Worm (Caenorhabditis elegans): ENCODE data around the gene eri-1.

eri-1 gene

ce11 chrIV:443622-444021 is 23.9 kb upstream of the eri-1 start, which contains the start of gene mrpl-55 (continued):
- peak; percentile 83 for TF ChIP-seq dve-1 (tag; optimal IDR thresholded peaks at IDR 0.05; ENCODE audit: insufficient read depth)
- TF ChIP-seq daf-8 (GFP tag; IDR thresholded peaks at IDR 0.05) = no peak
- TF ChIP-seq ceh-32 (tag; optimal IDR thresholded peaks at IDR 0.05; ENCODE audit: poor library complexity) = no peak
- TF ChIP-seq R02D3.7 (tag; optimal IDR thresholded peaks at IDR 0.05) = no peak
- TF ChIP-seq zag-1 (tag; optimal IDR thresholded peaks at IDR 0.05) = no peak
- peak; percentile 1 for TF ChIP-seq mxl-3 (GFP tag; optimal IDR thresholded peaks at IDR 0.05)
- no peak for TF ChIP-seq lim-7 (GFP tag; IDR thresholded peaks at IDR 0.05)
- no peak for TF ChIP-seq madf-5 (GFP tag; IDR thresholded peaks at IDR 0.05)
- TF ChIP-seq mdt-29 (GFP tag; IDR thresholded peaks at IDR 0.05) = no peak
- TF ChIP-seq nhr-28 (tag; optimal IDR thresholded peaks at IDR 0.05) = peak; percentile 76
- peak in 1 of 2 experiments; percentile 80 for TF ChIP-seq hif-1 (tag; optimal IDR thresholded peaks at IDR 0.05)
- peak; percentile 80 for TF ChIP-seq lin-13 (GFP tag; optimal IDR thresholded peaks at IDR 0.05)
- TF ChIP-seq lsy-2 (tag; optimal IDR thresholded peaks at IDR 0.05) = peak; percentile 66 to 93
- TF ChIP-seq ces-1 (GFP tag; optimal IDR thresholded peaks at IDR 0.05) = no peak
- peak; percentile 24 for TF ChIP-seq nhr-25 (tag; optimal IDR thresholded peaks at IDR 0.05; ENCODE audit: borderline replicate concordance, insufficient read depth)
- peak; percentile 66 for TF ChIP-seq fkh-10 (GFP tag; optimal IDR thresholded peaks at IDR 0.05)
- TF ChIP-seq daf-12 (tag; optimal IDR thresholded peaks at IDR 0.05) = no peak
- peak; percentile 99 for TF ChIP-seq aha-1 (tag)
- peak; percentile 56 for TF ChIP-seq F37D6.2 (tag; optimal IDR thresholded peaks at IDR 0.05)
- TF ChIP-seq dpl-1 (GFP tag; optimal IDR thresholded peaks at IDR 0.05) = peak; percentile 95
- TF ChIP-seq ceh-20 (GFP tag; IDR thresholded peaks at IDR 0.05) = 0 out of 2 replicates have a peak, but pooled peaks have one; percentile 60
- peak; percentile 6 for TF ChIP-seq ceh-28 (tag; optimal IDR thresholded peaks at IDR 0.05)
- TF ChIP-seq lin-29 (GFP tag; IDR thresholded peaks at IDR 0.05) = peak; percentile 72
- peak; percentile 46 for TF ChIP-seq dmd-6 (GFP tag; IDR thresholded peaks at IDR 0.05)
- TF ChIP-seq nhr-48 (tag; optimal IDR thresholded peaks at IDR 0.05) = peak; percentile 11
- TF ChIP-seq mep-1 (tag; optimal IDR thresholded peaks at IDR 0.05) = peak; percentile 88
- TF ChIP-seq daf-16 (GFP tag; optimal IDR thresholded peaks at IDR 0.05) = no peak
- peak; percentile 43 for TF ChIP-seq daf-16 (tag; optimal IDR thresholded peaks at IDR 0.05)
- TF ChIP-seq T26A8.4 (GFP tag; IDR thresholded peaks at IDR 0.05) = peak; percentile 62
- peak; percentile 67 for TF ChIP-seq spr-1 (tag; optimal IDR thresholded peaks at IDR 0.05)
- TF ChIP-seq D1046.2 (GFP tag; IDR thresholded peaks at IDR 0.05) = no peak

ce11 chrIV:440509-440908 is 20.8 kb upstream of the eri-1 start, which contains the start of gene hum-8:
hum-8 (minus strand) TSS chrIV:440554.
- TF ChIP-seq daf-16 (GFP tag; optimal IDR thresholded peaks at IDR 0.05) (no peak), daf-16 (tag; optimal IDR thresholded peaks at IDR 0.05) (peak; percentile 91), dve-1 (tag; optimal IDR thresholded peaks at IDR 0.05; ENCODE audit: insufficient read depth) (peak; percentile 56), nhr-28 (tag; optimal IDR thresholded peaks at IDR 0.05) (peak; percentile 85), dmd-6 (GFP tag; IDR thresholded peaks at IDR 0.05) (peak; percentile 82), pqm-1 (tag; optimal IDR thresholded peaks at IDR 0.05) (peak; percentile 89), aha-1 (tag) (peak; percentile 75), hlh-11 (tag; optimal IDR thresholded peaks at IDR 0.05) (peak; percentile 66), rbr-2 (tag; optimal IDR thresholded peaks at IDR 0.05) (no peak), lin-39 (tag; optimal IDR thresholded peaks at IDR 0.05) (no peak), ceh-28 (tag; optimal IDR thresholded peaks at IDR 0.05) (no peak), hlh-30 (tag; optimal IDR thresholded peaks at IDR 0.05; ENCODE audit: insufficient read depth) (peak; percentile 31), vab-7 (GFP tag; IDR thresholded peaks at IDR 0.05) (no peak)

- no peak for TF ChIP-seq mdl-1 (tag; optimal IDR thresholded peaks at IDR 0.05)
- peak; percentile 91 for TF ChIP-seq aha-1 (tag)
- TF ChIP-seq nhr-48 (tag; optimal IDR thresholded peaks at IDR 0.05) = no peak
Observed at ce11 chrIV:438384-438783, 18.6 kb upstream of the eri-1 start.

All from whole organism, L4 larva.